Worm (Caenorhabditis elegans) whole organism, L2 larva: ENCODE results near the gene T27E7.1.
"Not testable (repeated sequence)": the region's sequence is repeated elsewhere in the genome, so short reads cannot be mapped to it uniquely, and the experiment has no call there.

Source experiments
- C34F6.9 ChIP-seq: fragments of 150-350 bp; optimal IDR thresholded peaks from 2 replicates; lab custom pipeline; 2014; ENCODE audit warnings: missing biosample characterization, missing genetic modification characterization
- F13H6.1 ChIP-seq: sonication (generic microtip); optimal IDR thresholded peaks from 2 replicates; lab custom pipeline; 2016; ENCODE audit warnings: missing genetic modification characterization, missing compliant biosample characterization
- R02D3.7 ChIP-seq: fragments of 150-350 bp; optimal IDR thresholded peaks from 2 replicates; lab custom pipeline; 2014; ENCODE audit warnings: missing biosample characterization, missing genetic modification characterization
- Y55F3AM.14 ChIP-seq: fragments of 200-800 bp; sonication (Bioruptor generic); optimal IDR thresholded peaks from 2 replicates; lab custom pipeline; 2018; ENCODE audit warnings: mild to moderate bottlenecking, missing genetic modification characterization, missing compliant biosample characterization
- alr-1 ChIP-seq: fragments of 150-350 bp; optimal IDR thresholded peaks from 2 replicates; lab custom pipeline; 2014; ENCODE audit warnings: missing biosample characterization, missing genetic modification characterization
- aly-2 ChIP-seq: fragments of 150-350 bp; optimal IDR thresholded peaks from 2 replicates; lab custom pipeline; 2014; ENCODE audit warnings: missing biosample characterization, missing genetic modification characterization
- blmp-1 ChIP-seq: sonication (generic microtip); optimal IDR thresholded peaks from 2 replicates; lab custom pipeline; 2017; ENCODE audit warnings: missing genetic modification characterization, mild to moderate bottlenecking, missing compliant biosample characterization, antibody characterized with exemption, moderate library complexity; ENCODE audit not compliant: insufficient read depth
- ceh-16 ChIP-seq: fragments of 150-350 bp; optimal IDR thresholded peaks from 2 replicates; lab custom pipeline; 2014; ENCODE audit warnings: missing biosample characterization, missing genetic modification characterization
- ceh-82 ChIP-seq: fragments of 150-350 bp; optimal IDR thresholded peaks from 2 replicates; lab custom pipeline; 2014; ENCODE audit warnings: missing biosample characterization, missing genetic modification characterization
- crh-2 ChIP-seq: sonication (generic microtip); optimal IDR thresholded peaks from 2 replicates; lab custom pipeline; 2017; ENCODE audit warnings: missing biosample characterization, missing genetic modification characterization
- egl-27 ChIP-seq: sonication (generic microtip); optimal IDR thresholded peaks from 3 replicates; lab custom pipeline; 2017; ENCODE audit warnings: missing biosample characterization, missing genetic modification reagents, missing genetic modification characterization
- elt-1 ChIP-seq: fragments of 150-350 bp; optimal IDR thresholded peaks from 2 replicates; lab custom pipeline; 2014; ENCODE audit warnings: missing biosample characterization, missing genetic modification characterization
- elt-3 ChIP-seq: sonication (generic microtip); optimal IDR thresholded peaks from 2 replicates; lab custom pipeline; 2017; ENCODE audit warnings: missing biosample characterization, missing genetic modification characterization
- fos-1 ChIP-seq: fragments of 150-350 bp; optimal IDR thresholded peaks from 2 replicates; lab custom pipeline; 2014; ENCODE audit warnings: missing biosample characterization, missing genetic modification characterization
- gmeb-1 ChIP-seq: fragments of 150-350 bp; optimal IDR thresholded peaks from 2 replicates; lab custom pipeline; 2014; ENCODE audit warnings: missing biosample characterization, missing genetic modification characterization
- lin-11 ChIP-seq: fragments of 150-350 bp; sonication (generic microtip); optimal IDR thresholded peaks from 2 replicates; lab custom pipeline; 2014; ENCODE audit warnings: missing biosample characterization, missing genetic modification characterization, inconsistent platforms, mixed read lengths
- lin-13 ChIP-seq: fragments of 150-350 bp; optimal IDR thresholded peaks from 2 replicates; lab custom pipeline; 2014; ENCODE audit warnings: missing biosample characterization, missing genetic modification reagents, missing genetic modification characterization
- lin-39 ChIP-seq: fragments of 150-350 bp; optimal IDR thresholded peaks from 2 replicates; lab custom pipeline; 2014; ENCODE audit warnings: missing biosample characterization, missing genetic modification reagents, missing genetic modification characterization
- lsy-2 ChIP-seq, 2 experiments: fragments of 150-350 bp in 1 of 2; sonication (generic microtip) in 1 of 2; optimal IDR thresholded peaks; 2 replicates each; lab custom pipeline; 2014 to 2017; ENCODE audit warnings: missing biosample characterization in 2 of 2, missing genetic modification characterization in 2 of 2
- mab-5 ChIP-seq: fragments of 150-350 bp; optimal IDR thresholded peaks from 2 replicates; lab custom pipeline; 2014; ENCODE audit warnings: missing biosample characterization, missing genetic modification characterization
- mbf-1 ChIP-seq: sonication (generic microtip); optimal IDR thresholded peaks from 2 replicates; lab custom pipeline; 2017; ENCODE audit warnings: missing biosample characterization, missing genetic modification characterization
- mdl-1 ChIP-seq, 2 experiments: fragments of 150-350 bp in 1 of 2; sonication (generic microtip) in 1 of 2; optimal IDR thresholded peaks; 2 replicates each; lab custom pipeline; 2017; ENCODE audit warnings: missing biosample characterization in 2 of 2, missing genetic modification characterization in 2 of 2
- nhr-11 ChIP-seq: fragments of 150-350 bp; optimal IDR thresholded peaks from 2 replicates; lab custom pipeline; 2014; ENCODE audit warnings: missing biosample characterization, missing genetic modification characterization
- nhr-12 ChIP-seq: fragments of 150-350 bp; optimal IDR thresholded peaks from 2 replicates; lab custom pipeline; 2014; ENCODE audit warnings: missing biosample characterization, missing genetic modification characterization
- nhr-21 ChIP-seq: fragments of 150-350 bp; optimal IDR thresholded peaks from 2 replicates; lab custom pipeline; 2014; ENCODE audit warnings: missing biosample characterization, missing genetic modification characterization
- nhr-237 ChIP-seq: fragments of 150-350 bp; optimal IDR thresholded peaks from 2 replicates; lab custom pipeline; 2014; ENCODE audit warnings: missing biosample characterization, missing genetic modification characterization
- nhr-77 ChIP-seq: fragments of 150-350 bp; optimal IDR thresholded peaks from 2 replicates; lab custom pipeline; 2014; ENCODE audit warnings: missing biosample characterization, missing genetic modification characterization
- peb-1 ChIP-seq: fragments of 150-350 bp; optimal IDR thresholded peaks from 2 replicates; lab custom pipeline; 2014; ENCODE audit warnings: missing biosample characterization, missing genetic modification characterization
- sem-4 ChIP-seq: fragments of 150-350 bp; optimal IDR thresholded peaks from 2 replicates; lab custom pipeline; 2014; ENCODE audit warnings: missing biosample characterization, missing genetic modification reagents, missing genetic modification characterization
- sma-9 ChIP-seq, 2 experiments: fragments of 150-350 bp in 1 of 2; sonication (generic microtip) in 1 of 2; optimal IDR thresholded peaks; 2 replicates each; lab custom pipeline; 2014 to 2016; ENCODE audit warnings: missing genetic modification characterization in 2 of 2, mild to moderate bottlenecking in 1 of 2, missing biosample characterization in 1 of 2, missing compliant biosample characterization in 1 of 2, missing genetic modification reagents in 1 of 2, moderate library complexity in 1 of 2
- snpc-4 ChIP-seq: fragments of 150-350 bp; optimal IDR thresholded peaks from 2 replicates; lab custom pipeline; 2014; ENCODE audit warnings: missing biosample characterization, missing genetic modification characterization
- unc-55 ChIP-seq: fragments of 150-350 bp; sonication (generic microtip); optimal IDR thresholded peaks from 3 replicates; lab custom pipeline; 2014; ENCODE audit warnings: missing biosample characterization, missing genetic modification reagents, missing genetic modification characterization
- unc-62 ChIP-seq: fragments of 150-350 bp; optimal IDR thresholded peaks from 2 replicates; lab custom pipeline; 2014; ENCODE audit warnings: missing biosample characterization, missing genetic modification reagents, missing genetic modification characterization
- ztf-4 ChIP-seq: fragments of 150-350 bp; optimal IDR thresholded peaks from 2 replicates; lab custom pipeline; 2014; ENCODE audit warnings: missing biosample characterization, missing genetic modification characterization

T27E7.1 gene

ce11 chrIV:14547292-14547691, 27.7 kb downstream of the T27E7.1 start:
- TF ChIP-seq snpc-4 (tag; lab: Kevin White, UChicago) (no peak), gmeb-1 (tag; lab: Kevin White, UChicago) (no peak)

DNA sequence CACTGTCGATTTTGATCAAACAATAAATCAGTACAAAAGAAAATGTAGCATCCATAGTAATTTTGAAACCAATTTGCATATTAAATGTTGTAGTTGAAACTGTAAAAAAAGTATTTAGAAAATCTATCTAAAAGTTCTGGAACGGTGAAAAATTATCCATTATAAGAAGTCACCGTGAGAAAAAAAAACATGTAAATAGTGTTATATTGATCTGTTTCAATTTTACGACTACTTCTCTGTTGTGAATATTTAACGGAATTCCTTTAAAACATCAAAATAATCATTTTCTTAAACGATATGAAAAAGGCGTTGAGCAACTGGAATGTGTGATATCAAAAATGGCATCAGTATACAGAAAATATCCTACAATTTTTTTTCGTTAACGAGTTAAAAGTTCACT, 29.7 kb downstream of the T27E7.1 start, which contains the start of gene T27E7.9:
TSS of gene T27E7.9 (minus strand) at position 101 of the 400 bp plus-strand sequence.
- no peak for TF ChIP-seq peb-1
- no peak for TF ChIP-seq gmeb-1 (tag; lab: Kevin White, UChicago)
- no peak for TF ChIP-seq egl-27 (tag; lab: Kevin White, UChicago)
- no peak for TF ChIP-seq nhr-12 (tag; lab: Kevin White, UChicago)
- TF ChIP-seq mbf-1 (tag; lab: Kevin White, UChicago) = no peak
- no peak for TF ChIP-seq lin-13 (GFP tag; lab: Kevin White, UChicago)
- no peak for TF ChIP-seq nhr-11 (tag; lab: Kevin White, UChicago)
- no peak for TF ChIP-seq alr-1 (tag; lab: Kevin White, UChicago)
- TF ChIP-seq lin-11 (tag; lab: Kevin White, UChicago) = no peak

- not testable (repeated sequence) for TF ChIP-seq lin-39 (tag; lab: Kevin White, UChicago); elt-3; egl-27 (tag; lab: Kevin White, UChicago)
Observed at ce11 chrIV:14551870-14552269, 32.3 kb downstream of the T27E7.1 start, which contains the start of gene pals-30. Gene pals-30, minus strand, starts transcription at chrIV:14551970.

- TF ChIP-seq blmp-1 (no peak), R02D3.7 (no peak), unc-55 (GFP tag; lab: Kevin White, UChicago) (no peak), ceh-82 (no peak), Y55F3AM.14 (no peak), sem-4 (no peak), nhr-12 (tag; lab: Kevin White, UChicago) (no peak), aly-2 (tag; lab: Kevin White, UChicago) (no peak), ceh-16 (no peak), lin-11 (tag; lab: Kevin White, UChicago) (no peak), elt-1 (tag; lab: Kevin White, UChicago) (no peak), C34F6.9 (tag; lab: Kevin White, UChicago) (no peak), mdl-1 (tag; optimal IDR thresholded peaks at IDR 0.05; lab: Kevin White, UChicago) (no peak), lsy-2 (tag; optimal IDR thresholded peaks at IDR 0.05; lab: Kevin White, UChicago) (no peak), nhr-21 (tag; lab: Kevin White, UChicago) (no peak), nhr-237 (tag; lab: Kevin White, UChicago) (no peak), unc-62 (no peak)
Observed at ce11 chrIV:14554788-14555187, 35.2 kb downstream of the T27E7.1 start, which contains the start of gene Y57G11B.6. Gene Y57G11B.6, minus strand, starts transcription at chrIV:14554888.

DNA sequence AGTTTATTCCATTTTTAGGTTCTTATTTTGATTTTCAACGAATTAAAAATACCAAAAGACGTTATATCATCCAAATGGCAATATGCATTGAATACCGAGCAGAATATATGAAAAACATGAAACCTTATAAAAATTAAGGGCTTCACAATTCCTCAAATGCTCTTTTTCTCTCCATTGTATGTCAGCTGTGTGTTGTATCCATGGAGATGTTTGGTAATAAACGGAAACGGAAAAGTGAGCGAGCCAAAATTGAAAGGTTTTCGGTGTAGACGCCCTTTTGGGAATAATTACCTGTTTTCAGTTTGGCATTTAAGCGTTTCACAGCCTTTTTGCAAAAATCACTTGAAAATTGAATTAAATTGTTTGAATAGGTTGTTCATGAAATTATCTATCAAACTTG, 38.1 kb downstream of the T27E7.1 start:
- TF ChIP-seq R02D3.7 (no peak), mab-5 (no peak), sem-4 (no peak), ceh-82 (no peak), gmeb-1 (tag; lab: Kevin White, UChicago) (no peak), mbf-1 (tag; lab: Kevin White, UChicago) (no peak), aly-2 (tag; lab: Kevin White, UChicago) (no peak), F13H6.1 (tag; lab: Kevin White, UChicago) (no peak), crh-2 (tag; lab: Kevin White, UChicago) (no peak), snpc-4 (tag; lab: Kevin White, UChicago) (no peak), lsy-2 (tag; optimal IDR thresholded peaks at IDR 0.05; lab: Kevin White, UChicago) (no peak)

ce11 chrIV:14559267-14559666, 39.7 kb downstream of the T27E7.1 start:
- TF ChIP-seq fos-1 (tag; lab: Kevin White, UChicago) (peak; percentile 51), nhr-12 (tag; lab: Kevin White, UChicago) (no peak)

DNA sequence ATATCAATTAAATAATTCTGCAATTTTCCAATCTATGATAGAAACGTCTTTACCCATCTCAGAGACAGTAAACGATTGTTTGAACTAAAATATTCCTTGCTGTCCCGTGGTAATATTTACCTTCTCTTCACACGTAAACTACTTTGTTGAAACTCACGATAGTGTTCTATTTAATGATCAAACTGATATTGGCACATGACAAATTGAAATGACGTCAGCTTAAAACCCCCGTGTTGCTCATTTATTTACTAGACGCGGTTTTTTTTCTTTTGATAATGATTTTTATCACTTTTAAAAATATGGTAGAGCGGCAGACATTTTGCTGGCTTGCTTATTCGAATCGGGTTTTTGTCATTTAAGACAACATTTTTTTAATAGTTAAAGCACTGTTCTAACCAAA, 42.1 kb downstream of the T27E7.1 start:
- peak; percentile 2 for TF ChIP-seq snpc-4 (tag; lab: Kevin White, UChicago)
- TF ChIP-seq ztf-4 (tag; lab: Kevin White, UChicago) = no peak
- TF ChIP-seq nhr-237 (tag; lab: Kevin White, UChicago) = no peak
- TF ChIP-seq sma-9 (GFP tag; optimal IDR thresholded peaks at IDR 0.05; lab: Kevin White, UChicago) = no peak
- no peak for TF ChIP-seq sma-9 (tag; optimal IDR thresholded peaks at IDR 0.05; lab: Kevin White, UChicago)
- TF ChIP-seq crh-2 (tag; lab: Kevin White, UChicago) = peak; percentile 13
- no peak for TF ChIP-seq nhr-77 (tag; lab: Kevin White, UChicago)
